Fruit fly (Drosophila melanogaster): ENCODE data around the gene CG7382.

DNA sequence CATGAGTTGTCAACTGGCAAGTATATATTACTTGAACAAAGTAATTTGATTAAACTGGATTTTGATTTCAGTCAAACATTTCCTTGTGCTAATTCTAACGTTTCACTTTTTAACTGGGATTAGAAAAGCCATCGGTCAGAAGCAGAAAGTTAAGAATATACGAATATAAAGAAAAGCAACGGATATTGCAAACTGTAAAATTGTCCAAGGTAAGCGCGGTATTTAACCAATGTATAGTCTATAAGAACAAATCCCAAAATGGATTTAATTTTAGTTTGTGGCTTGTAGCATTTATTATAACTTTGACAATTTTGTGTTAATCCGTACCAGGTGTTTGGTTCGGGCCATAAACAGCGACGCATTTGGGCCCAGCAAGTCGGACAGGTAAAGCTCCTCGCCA lies 31.8 kb upstream of the CG7382 start, which contains the start of gene CG18269:
- TF ChIP-seq dsf (GFP tag; optimal IDR thresholded peaks at IDR 0.05; ENCODE audit: borderline replicate concordance), result no peak
- TF ChIP-seq ey (GFP tag; optimal IDR thresholded peaks at IDR 0.05), result no peak
- no peak for TF ChIP-seq GATAd (GFP tag; optimal IDR thresholded peaks at IDR 0.05)
- TF ChIP-seq sv (GFP tag; optimal IDR thresholded peaks at IDR 0.05), result no peak
- TF ChIP-seq CG32264 (GFP tag; optimal IDR thresholded peaks at IDR 0.05), result no peak
- no peak for TF ChIP-seq OdsH (GFP tag; optimal IDR thresholded peaks at IDR 0.05)
- no peak for TF ChIP-seq Jra (GFP tag; optimal IDR thresholded peaks at IDR 0.05)
- TF ChIP-seq Abd-B (GFP tag; optimal IDR thresholded peaks at IDR 0.05), result no peak
- no peak for TF ChIP-seq brk (GFP tag; optimal IDR thresholded peaks at IDR 0.05)
- TF ChIP-seq pan (optimal IDR thresholded peaks at IDR 0.05), result no peak
- TF ChIP-seq h (GFP tag; optimal IDR thresholded peaks at IDR 0.05), result no peak
- no peak for TF ChIP-seq Dfd (GFP tag; optimal IDR thresholded peaks at IDR 0.05)
- no peak for TF ChIP-seq usp (GFP tag; optimal IDR thresholded peaks at IDR 0.05)

Data from whole organism, wandering third instar larva.